Worm (Caenorhabditis elegans) whole organism, young adult: ENCODE measurements around the gene B0496.11.

Experiments used
- B0336.3 ChIP-seq: fragments of 200-800 bp; sonication (Bioruptor generic); IDR thresholded peaks from 2 replicates; pipeline ENCODE4 v1.3.6; 2022; ENCODE audit warnings: missing genetic modification characterization, missing compliant biosample characterization
- F10E7.11 ChIP-seq: sonication (generic microtip); optimal IDR thresholded peaks from 2 replicates; lab custom pipeline; 2017; ENCODE audit warnings: mild to moderate bottlenecking, missing genetic modification characterization, moderate library complexity, missing compliant biosample characterization
- F39B2.1 ChIP-seq: fragments of 200-800 bp; sonication (Bioruptor generic); IDR thresholded peaks from 2 replicates; pipeline ENCODE4 v1.3.6; 2022; ENCODE audit warnings: missing genetic modification reagents, missing genetic modification characterization, missing compliant biosample characterization
- F55B11.4 ChIP-seq: sonication (generic microtip); optimal IDR thresholded peaks from 2 replicates; lab custom pipeline; 2016; ENCODE audit warnings: missing compliant biosample characterization, missing genetic modification characterization, borderline replicate concordance; ENCODE audit not compliant: insufficient read depth
- Y53G8AR.9 ChIP-seq: fragments of 200-800 bp; sonication (Bioruptor generic); conservative IDR thresholded peaks from 2 replicates; pipeline ENCODE4 v1.3.6; 2022; ENCODE audit warnings: missing genetic modification reagents, missing genetic modification characterization, missing compliant biosample characterization
- Y67H2A.10 ChIP-seq: fragments of 200-800 bp; sonication (Bioruptor generic); conservative IDR thresholded peaks from 2 replicates; pipeline ENCODE4 v1.3.6; 2022; ENCODE audit warnings: missing genetic modification reagents, missing genetic modification characterization, missing compliant biosample characterization
- atf-7 ChIP-seq: sonication (generic microtip); optimal IDR thresholded peaks from 2 replicates; lab custom pipeline; 2017; ENCODE audit warnings: mild to moderate bottlenecking, missing genetic modification characterization, missing compliant biosample characterization
- attf-5 ChIP-seq: fragments of 200-800 bp; sonication (Bioruptor generic); optimal IDR thresholded peaks from 2 replicates; lab custom pipeline; 2018; ENCODE audit warnings: mild to moderate bottlenecking, missing genetic modification characterization, missing compliant biosample characterization
- bed-1 ChIP-seq: fragments of 200-800 bp; sonication (Bioruptor generic); IDR thresholded peaks from 2 replicates; pipeline ENCODE4 v1.3.6; 2022; ENCODE audit warnings: missing genetic modification reagents, missing genetic modification characterization, missing compliant biosample characterization
- ceh-58 ChIP-seq: fragments of 200-800 bp; sonication (Bioruptor generic); IDR thresholded peaks from 2 replicates; pipeline ENCODE4 v1.3.6; 2022; ENCODE audit warnings: missing genetic modification characterization, missing compliant biosample characterization
- ceh-91 ChIP-seq: fragments of 200-800 bp; sonication (Bioruptor generic); IDR thresholded peaks from 2 replicates; pipeline ENCODE4 v1.3.6; 2022; ENCODE audit warnings: missing genetic modification reagents, missing genetic modification characterization, missing compliant biosample characterization
- chd-7 ChIP-seq: sonication (generic microtip); optimal IDR thresholded peaks from 2 replicates; lab custom pipeline; 2016; ENCODE audit warnings: mild to moderate bottlenecking, missing genetic modification characterization, moderate library complexity, missing compliant biosample characterization
- die-1 ChIP-seq: sonication (generic microtip); optimal IDR thresholded peaks from 2 replicates; lab custom pipeline; 2016; ENCODE audit warnings: missing genotype, mild to moderate bottlenecking, missing genetic modification characterization, missing compliant biosample characterization
- efl-1 ChIP-seq: fragments of 150-350 bp; optimal IDR thresholded peaks from 2 replicates; lab custom pipeline; 2014; ENCODE audit warnings: missing biosample characterization, missing genetic modification reagents, missing genetic modification characterization
- fkh-3 ChIP-seq: sonication (generic microtip); optimal IDR thresholded peaks from 2 replicates; lab custom pipeline; 2016; ENCODE audit warnings: mild to moderate bottlenecking, missing genetic modification characterization, missing compliant biosample characterization
- him-1 ChIP-seq: sonication (generic microtip); optimal IDR thresholded peaks from 2 replicates; lab custom pipeline; 2016; ENCODE audit warnings: missing genotype, missing genetic modification reagents, missing genetic modification characterization, missing compliant biosample characterization
- hmg-1.2 ChIP-seq: fragments of 200-800 bp; sonication (Bioruptor generic); IDR thresholded peaks from 2 replicates; pipeline ENCODE4 v1.3.6; 2022; ENCODE audit warnings: missing genetic modification reagents, missing genetic modification characterization, missing compliant biosample characterization
- hmg-20 ChIP-seq: fragments of 200-800 bp; sonication (Bioruptor generic); IDR thresholded peaks from 2 replicates; pipeline ENCODE4 v1.3.6; 2022; ENCODE audit warnings: missing genetic modification reagents, missing genetic modification characterization, missing compliant biosample characterization
- hsf-1 ChIP-seq: fragments of 200-800 bp; sonication (Bioruptor generic); IDR thresholded peaks from 2 replicates; pipeline ENCODE4 v1.3.6; 2022; ENCODE audit warnings: missing genetic modification reagents, missing genetic modification characterization, missing compliant biosample characterization
- lag-1 ChIP-seq: fragments of 200-800 bp; sonication (Bioruptor generic); IDR thresholded peaks from 2 replicates; pipeline ENCODE4 v1.3.6; 2022; ENCODE audit warnings: missing genetic modification reagents, missing genetic modification characterization, missing compliant biosample characterization
- lin-26 ChIP-seq: fragments of 200-800 bp; sonication (Bioruptor generic); IDR thresholded peaks from 2 replicates; pipeline ENCODE4 v1.3.6; 2022; ENCODE audit warnings: missing genetic modification reagents, missing genetic modification characterization, missing compliant biosample characterization
- lin-40 ChIP-seq: sonication (generic microtip); optimal IDR thresholded peaks from 2 replicates; lab custom pipeline; 2016; ENCODE audit warnings: missing genetic modification characterization, mild to moderate bottlenecking, missing compliant biosample characterization, missing genotype, missing genetic modification reagents
- lir-1 ChIP-seq: fragments of 200-800 bp; sonication (Bioruptor generic); conservative IDR thresholded peaks from 2 replicates; pipeline ENCODE4 v1.3.6; 2022; ENCODE audit warnings: missing genetic modification reagents, missing genetic modification characterization, missing compliant biosample characterization
- madf-3 ChIP-seq: fragments of 200-800 bp; sonication (Bioruptor generic); IDR thresholded peaks from 2 replicates; pipeline ENCODE4 v1.3.6; 2022; ENCODE audit warnings: missing genetic modification reagents, missing genetic modification characterization, missing compliant biosample characterization
- mes-4 ChIP-seq: sonication (generic microtip); optimal IDR thresholded peaks from 2 replicates; lab custom pipeline; 2016; ENCODE audit warnings: missing genotype, missing genetic modification characterization, missing compliant biosample characterization
- nhr-80 ChIP-seq: sonication (generic microtip); optimal IDR thresholded peaks from 2 replicates; lab custom pipeline; 2016; ENCODE audit warnings: missing genetic modification characterization, missing compliant biosample characterization
- pha-4 ChIP-seq: fragments of 150-350 bp; sonication (generic microtip); optimal IDR thresholded peaks from 2 replicates; lab custom pipeline; 2014; ENCODE audit warnings: missing biosample characterization, missing genetic modification reagents, missing genetic modification characterization
- snpc-1.1 ChIP-seq: sonication (generic microtip); optimal IDR thresholded peaks from 2 replicates; lab custom pipeline; 2017; ENCODE audit warnings: missing genetic modification characterization, mild to moderate bottlenecking, missing compliant biosample characterization, antibody characterized with exemption, moderate library complexity, missing genotype, missing genetic modification reagents; ENCODE audit not compliant: insufficient read depth
- snpc-4 ChIP-seq, 5 experiments: fragments of 150-350 bp in 1 of 5; sonication (generic microtip) in 4 of 5; optimal IDR thresholded peaks; 2 replicates each; lab custom pipeline; 2014 to 2018; ENCODE audit warnings: missing genetic modification characterization in 5 of 5, missing biosample characterization in 3 of 5, antibody characterized with exemption in 2 of 5, mild to moderate bottlenecking in 2 of 5, missing compliant biosample characterization in 2 of 5, missing genotype in 2 of 5, moderate library complexity in 2 of 5, missing genetic modification reagents in 1 of 5
- tbx-9 ChIP-seq: sonication (generic microtip); optimal IDR thresholded peaks from 2 replicates; lab custom pipeline; 2016; ENCODE audit warnings: borderline replicate concordance, missing genetic modification characterization, inconsistent platforms, missing compliant biosample characterization
- unc-130 ChIP-seq: sonication (generic microtip); optimal IDR thresholded peaks from 2 replicates; lab custom pipeline; 2016; ENCODE audit warnings: missing genetic modification reagents, missing genetic modification characterization, missing compliant biosample characterization
- ztf-6 ChIP-seq: fragments of 200-800 bp; sonication (Bioruptor generic); IDR thresholded peaks from 2 replicates; pipeline ENCODE4 v1.3.6; 2022; ENCODE audit warnings: missing genetic modification reagents, missing genetic modification characterization, missing compliant biosample characterization

B0496.11 gene

DNA sequence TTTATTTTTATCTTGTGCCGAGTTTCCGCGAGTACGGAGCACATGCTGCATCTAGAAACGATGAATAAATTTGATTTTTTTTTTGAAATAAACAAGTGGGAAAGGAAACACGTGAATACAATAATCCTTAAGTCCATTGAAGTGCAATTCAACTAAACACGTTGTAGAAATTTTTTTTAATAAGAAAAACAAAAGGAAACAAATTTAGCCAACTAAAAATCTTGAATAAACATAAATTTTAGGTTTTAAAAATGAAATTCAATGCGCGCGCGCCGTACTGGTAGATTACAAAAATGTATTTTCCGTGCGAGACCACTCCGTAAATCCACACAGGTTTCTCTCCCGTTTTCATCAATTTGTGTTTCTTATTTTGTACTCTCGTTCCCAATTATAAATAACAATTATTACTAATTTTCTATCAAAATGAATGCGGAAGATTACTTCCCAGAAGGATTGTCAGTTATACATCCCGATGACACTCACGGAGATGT, 39.4 kb upstream of the B0496.11 start, which contains the start of the genes plk-3 and F55G1.6 (continued):
- TF ChIP-seq ztf-6 (GFP tag; lab: Robert Waterston, UW) (no peak), him-1 (peak; percentile 11), F10E7.11 (no peak), lag-1 (GFP tag; lab: Robert Waterston, UW) (no peak), efl-1 (GFP tag; lab: Kevin White, UChicago) (peak; percentile 94), lin-26 (GFP tag; lab: Robert Waterston, UW) (no peak), hsf-1 (GFP tag; lab: Robert Waterston, UW) (no peak), attf-5 (no peak), ceh-91 (GFP tag; lab: Robert Waterston, UW) (peak; percentile 73), Y67H2A.10 (no peak), unc-130 (no peak), hmg-1.2 (GFP tag; lab: Robert Waterston, UW) (peak; percentile 12; the same call in 1 of the 2 replicates), F39B2.1 (GFP tag; lab: Robert Waterston, UW) (no peak), chd-7 (tag; lab: Kevin White, UChicago) (no peak), hmg-20 (GFP tag; lab: Robert Waterston, UW) (no peak), madf-3 (0 out of 2 replicates have a peak, but pooled peaks have one; percentile 53), snpc-4 (GFP tag; optimal IDR thresholded peaks at IDR 0.05; lab: Kevin White, UChicago) (no peak), snpc-4 (tag; optimal IDR thresholded peaks at IDR 0.05; lab: Kevin White, UChicago) (peak in 1 of 4 experiments; percentile 20), snpc-1.1 (tag; lab: Kevin White, UChicago) (no peak), F55B11.4 (tag; lab: Kevin White, UChicago) (no peak), tbx-9 (no peak)

DNA sequence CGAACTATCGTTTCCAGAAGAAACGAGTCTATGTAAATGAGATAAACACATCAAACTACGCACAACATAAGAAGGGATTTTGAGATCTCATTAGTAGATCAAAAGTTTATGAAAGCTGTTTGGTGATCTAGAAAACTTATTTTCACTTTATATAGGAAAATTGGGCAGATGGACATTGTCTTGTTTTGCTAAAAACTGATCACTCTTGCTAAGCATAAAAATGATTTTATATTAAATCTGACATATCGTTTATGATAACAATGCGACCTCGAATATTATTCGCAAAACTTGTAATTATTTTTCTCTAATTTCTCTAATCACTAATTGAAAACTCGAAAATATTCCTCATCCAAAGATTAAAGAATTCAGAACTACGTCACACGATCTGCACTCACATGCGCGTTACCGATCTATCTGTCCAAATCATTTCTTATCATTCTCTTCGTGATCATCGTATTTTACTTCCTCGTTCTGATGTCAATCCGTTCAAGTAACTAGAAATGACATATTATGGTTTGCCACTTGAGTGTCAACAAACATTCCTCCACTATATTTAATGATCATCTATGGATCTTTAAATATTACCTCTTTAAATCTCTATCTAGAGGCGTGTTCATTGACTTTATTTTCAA, 36.1 kb upstream of the B0496.11 start, which contains the start of gene F55G1.7:
F55G1.7 (minus strand) TSS at position 51 of the 632 bp plus-strand sequence.
- TF ChIP-seq F55B11.4 (tag; lab: Kevin White, UChicago) (no peak), lin-40 (tag; lab: Kevin White, UChicago) (no peak), hmg-20 (GFP tag; lab: Robert Waterston, UW) (no peak), ztf-6 (GFP tag; lab: Robert Waterston, UW) (no peak), die-1 (tag; lab: Kevin White, UChicago) (no peak), pha-4 (tag; lab: Kevin White, UChicago) (no peak), Y53G8AR.9 (GFP tag; lab: Robert Waterston, UW) (no peak), atf-7 (tag; lab: Kevin White, UChicago) (no peak), mes-4 (tag; lab: Kevin White, UChicago) (no peak), lag-1 (GFP tag; lab: Robert Waterston, UW) (no peak)
- TF ChIP-seq, all 124 proteins: peak for 0

DNA sequence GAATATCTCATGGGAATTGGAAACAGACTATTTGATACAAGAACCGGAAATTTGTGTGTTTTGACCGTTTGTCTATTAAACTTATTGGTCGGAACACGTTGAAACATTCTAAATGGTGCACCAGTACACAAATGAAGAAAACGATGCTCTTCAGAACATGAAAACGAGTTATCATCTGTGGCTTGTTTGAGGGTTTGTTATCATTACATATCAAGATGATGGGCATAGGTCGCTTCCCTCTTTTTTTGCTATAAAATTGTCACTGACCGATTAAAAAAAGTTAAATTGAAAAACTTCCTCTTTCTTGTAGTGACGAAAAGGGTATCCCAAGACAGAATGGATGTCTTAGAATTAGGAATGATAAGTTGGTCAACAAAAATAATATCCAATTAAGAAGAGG, 34.9 kb upstream of the B0496.11 start:
- no peak for TF ChIP-seq fkh-3 (tag; lab: Kevin White, UChicago)
- no peak for TF ChIP-seq B0336.3 (GFP tag; lab: Robert Waterston, UW)
- peak; percentile 62 for TF ChIP-seq nhr-80

DNA sequence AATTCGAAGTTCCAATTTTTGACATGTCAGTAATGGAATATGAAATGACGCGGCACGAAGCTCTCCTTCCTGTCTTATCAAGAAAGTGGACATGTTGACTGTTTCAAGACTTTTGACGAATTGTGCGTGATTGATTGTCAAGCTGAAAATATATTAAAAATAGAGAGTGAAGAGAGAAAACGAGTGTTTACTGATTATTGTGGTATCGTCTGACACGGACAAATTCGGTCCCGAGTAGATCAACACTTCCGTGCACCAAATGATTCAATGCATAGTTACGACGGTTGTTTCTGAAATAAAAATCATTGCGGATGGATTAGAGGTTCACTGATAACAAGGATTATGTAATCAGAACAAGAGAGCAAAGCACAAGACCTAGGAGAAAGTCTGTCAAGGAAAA, 33.4 kb upstream of the B0496.11 start:
- TF ChIP-seq bed-1 (no peak), tbx-9 (no peak), nhr-80 (peak; percentile 55), lir-1 (no peak), ceh-58 (GFP tag; lab: Robert Waterston, UW) (no peak)
